Worm (Caenorhabditis elegans) whole organism, L4 larva: ENCODE data around the gene F47G3.1.

Experiments
- F26F4.8 ChIP-seq: fragments of 200-800 bp; sonication (Bioruptor generic); conservative IDR thresholded peaks from 2 replicates; pipeline ENCODE4 v1.3.6; 2022; ENCODE audit warnings: missing genetic modification characterization, missing compliant biosample characterization
- F37D6.2 ChIP-seq: sonication (generic microtip); optimal IDR thresholded peaks from 2 replicates; lab custom pipeline; 2016; ENCODE audit warnings: mild to moderate bottlenecking, missing genetic modification characterization, missing compliant biosample characterization
- F44E2.7 ChIP-seq: fragments of 200-800 bp; sonication (Bioruptor generic); IDR thresholded peaks from 2 replicates; pipeline ENCODE4 v2.1.2; 2022; ENCODE audit warnings: missing genetic modification characterization, missing compliant biosample characterization
- Y48G9A.11 ChIP-seq: fragments of 200-800 bp; sonication (Bioruptor generic); IDR thresholded peaks from 2 replicates; pipeline ENCODE4 v1.3.6; 2022; ENCODE audit warnings: missing genetic modification reagents, missing genetic modification characterization, missing compliant biosample characterization
- aly-2 ChIP-seq: sonication (generic microtip); optimal IDR thresholded peaks from 2 replicates; lab custom pipeline; 2018; ENCODE audit warnings: missing biosample characterization, missing genetic modification characterization
- arid-1 ChIP-seq: fragments of 200-800 bp; sonication (Bioruptor generic); conservative IDR thresholded peaks from 2 replicates; pipeline ENCODE4 v1.3.6; 2022; ENCODE audit warnings: missing genetic modification reagents, missing genetic modification characterization, missing compliant biosample characterization
- attf-4 ChIP-seq: sonication (generic microtip); optimal IDR thresholded peaks from 3 replicates; lab custom pipeline; 2017; ENCODE audit warnings: missing biosample characterization, missing genetic modification characterization
- ceh-44 ChIP-seq: fragments of 200-800 bp; sonication (Bioruptor generic); IDR thresholded peaks from 2 replicates; pipeline ENCODE4 v1.3.6; 2022; ENCODE audit warnings: missing genetic modification reagents, missing genetic modification characterization, missing compliant biosample characterization
- ctbp-1 ChIP-seq: fragments of 200-800 bp; sonication (Bioruptor generic); IDR thresholded peaks from 2 replicates; pipeline ENCODE4 v1.3.6; 2022; ENCODE audit warnings: missing genetic modification reagents, missing genetic modification characterization, missing compliant biosample characterization
- daf-16 ChIP-seq, 3 experiments: sonication (generic microtip); optimal IDR thresholded peaks; 2 replicates each; lab custom pipeline; 2016 to 2017; ENCODE audit warnings: missing genetic modification characterization in 3 of 3, missing genetic modification reagents in 3 of 3, mild to moderate bottlenecking in 2 of 3, missing compliant biosample characterization in 2 of 3, missing biosample characterization in 1 of 3, moderate library complexity in 1 of 3
- daf-19 ChIP-seq: fragments of 200-800 bp; sonication (Bioruptor generic); conservative IDR thresholded peaks from 2 replicates; pipeline ENCODE4 v1.3.6; 2022; ENCODE audit warnings: missing genetic modification characterization, missing compliant biosample characterization
- dmd-6 ChIP-seq: fragments of 200-800 bp; sonication (Bioruptor generic); IDR thresholded peaks from 2 replicates; pipeline ENCODE4 v1.3.6; 2022; ENCODE audit warnings: missing genetic modification reagents, missing genetic modification characterization, missing compliant biosample characterization
- dmd-8 ChIP-seq: fragments of 200-800 bp; sonication (Bioruptor generic); IDR thresholded peaks from 2 replicates; pipeline ENCODE4 v1.3.6; 2022; ENCODE audit warnings: missing genetic modification characterization, missing compliant biosample characterization
- dmd-9 ChIP-seq: fragments of 200-800 bp; sonication (Bioruptor generic); IDR thresholded peaks from 2 replicates; pipeline ENCODE4 v1.3.6; 2022; ENCODE audit warnings: missing genetic modification reagents, missing genetic modification characterization, missing compliant biosample characterization
- dve-1 ChIP-seq: sonication (generic microtip); optimal IDR thresholded peaks from 2 replicates; lab custom pipeline; 2017; ENCODE audit warnings: antibody characterized with exemption, mild to moderate bottlenecking, missing genetic modification characterization, missing compliant biosample characterization; ENCODE audit not compliant: insufficient read depth
- egl-27 ChIP-seq: sonication (generic microtip); optimal IDR thresholded peaks from 3 replicates; lab custom pipeline; 2017; ENCODE audit warnings: missing biosample characterization, missing genetic modification reagents, missing genetic modification characterization
- egl-43 ChIP-seq: fragments of 200-800 bp; sonication (Bioruptor generic); IDR thresholded peaks from 2 replicates; pipeline ENCODE4 v1.3.6; 2022; ENCODE audit warnings: missing genetic modification reagents, missing genetic modification characterization, missing compliant biosample characterization
- fkh-10 ChIP-seq: fragments of 150-350 bp; optimal IDR thresholded peaks from 2 replicates; lab custom pipeline; 2014; ENCODE audit warnings: missing biosample characterization, missing genetic modification reagents, missing genetic modification characterization
- fos-1 ChIP-seq: fragments of 150-350 bp; optimal IDR thresholded peaks from 2 replicates; lab custom pipeline; 2014; ENCODE audit warnings: missing biosample characterization, missing genetic modification characterization
- gei-8 ChIP-seq: fragments of 200-800 bp; sonication (Bioruptor generic); optimal IDR thresholded peaks from 2 replicates; lab custom pipeline; 2018; ENCODE audit warnings: mild to moderate bottlenecking, missing genetic modification characterization, missing compliant biosample characterization
- hlh-11 ChIP-seq: fragments of 200-800 bp; sonication (Bioruptor generic); optimal IDR thresholded peaks from 2 replicates; lab custom pipeline; 2018; ENCODE audit warnings: mild to moderate bottlenecking, missing genetic modification characterization, missing compliant biosample characterization
- hlh-30 ChIP-seq: sonication (generic microtip); optimal IDR thresholded peaks from 2 replicates; lab custom pipeline; 2017; ENCODE audit warnings: antibody characterized with exemption, mild to moderate bottlenecking, missing genetic modification characterization, missing compliant biosample characterization; ENCODE audit not compliant: insufficient read depth
- hmg-1.1 ChIP-seq: fragments of 200-800 bp; sonication (Bioruptor generic); IDR thresholded peaks from 2 replicates; pipeline ENCODE4 v1.3.6; 2022; ENCODE audit warnings: missing genetic modification reagents, missing genetic modification characterization, missing compliant biosample characterization
- lin-1 ChIP-seq: fragments of 200-800 bp; sonication (Bioruptor generic); IDR thresholded peaks from 2 replicates; pipeline ENCODE4 v1.3.6; 2022; ENCODE audit warnings: missing genetic modification reagents, missing genetic modification characterization, missing compliant biosample characterization
- madf-9 ChIP-seq: fragments of 200-800 bp; sonication (Bioruptor generic); conservative IDR thresholded peaks from 2 replicates; pipeline ENCODE4 v1.3.6; 2022; ENCODE audit warnings: missing genetic modification reagents, missing genetic modification characterization, missing compliant biosample characterization
- mdl-1 ChIP-seq, 2 experiments: fragments of 150-350 bp in 1 of 2; sonication (generic microtip) in 1 of 2; optimal IDR thresholded peaks; 2 replicates each; lab custom pipeline; 2014 to 2017; ENCODE audit warnings: missing biosample characterization in 2 of 2, missing genetic modification characterization in 2 of 2
- mes-2 ChIP-seq: sonication (generic microtip); optimal IDR thresholded peaks from 2 replicates; lab custom pipeline; 2016; ENCODE audit warnings: missing genotype, mild to moderate bottlenecking, missing genetic modification characterization, missing compliant biosample characterization; ENCODE audit not compliant: poor library complexity, severe bottlenecking
- mxl-3 ChIP-seq: fragments of 200-800 bp; sonication (Bioruptor generic); optimal IDR thresholded peaks from 2 replicates; lab custom pipeline; 2018; ENCODE audit warnings: mild to moderate bottlenecking, missing genetic modification characterization, missing compliant biosample characterization
- nhr-102 ChIP-seq: sonication (generic microtip); optimal IDR thresholded peaks from 2 replicates; lab custom pipeline; 2016; ENCODE audit warnings: mild to moderate bottlenecking, missing genetic modification characterization, moderate library complexity, missing compliant biosample characterization
- nhr-111 ChIP-seq: fragments of 200-800 bp; sonication (Bioruptor generic); optimal IDR thresholded peaks from 2 replicates; lab custom pipeline; 2018; ENCODE audit warnings: mild to moderate bottlenecking, missing genetic modification characterization, missing compliant biosample characterization
- nhr-237 ChIP-seq: sonication (generic microtip); optimal IDR thresholded peaks from 2 replicates; lab custom pipeline; 2017; ENCODE audit warnings: missing biosample characterization, missing genetic modification characterization
- nhr-25 ChIP-seq: sonication (generic microtip); optimal IDR thresholded peaks from 2 replicates; lab custom pipeline; 2017; ENCODE audit warnings: missing genetic modification characterization, mild to moderate bottlenecking, missing compliant biosample characterization, antibody characterized with exemption, moderate library complexity, borderline replicate concordance; ENCODE audit not compliant: insufficient read depth
- nhr-28 ChIP-seq: fragments of 150-350 bp; optimal IDR thresholded peaks from 2 replicates; lab custom pipeline; 2014; ENCODE audit warnings: missing biosample characterization, missing genetic modification characterization
- nhr-42 ChIP-seq: fragments of 200-800 bp; sonication (Bioruptor generic); IDR thresholded peaks from 2 replicates; pipeline ENCODE4 v1.3.6; 2022; ENCODE audit warnings: missing genetic modification characterization, missing compliant biosample characterization
- nhr-6 ChIP-seq: fragments of 150-350 bp; optimal IDR thresholded peaks from 2 replicates; lab custom pipeline; 2014; ENCODE audit warnings: missing biosample characterization, missing genetic modification characterization
- nhr-76 ChIP-seq: fragments of 150-350 bp; optimal IDR thresholded peaks from 2 replicates; lab custom pipeline; 2014; ENCODE audit warnings: missing biosample characterization, missing genetic modification characterization
- nhr-77 ChIP-seq: fragments of 150-350 bp; optimal IDR thresholded peaks from 2 replicates; lab custom pipeline; 2014; ENCODE audit warnings: missing biosample characterization, missing genetic modification characterization
- php-3 ChIP-seq: fragments of 200-800 bp; sonication (Bioruptor generic); IDR thresholded peaks from 2 replicates; pipeline ENCODE4 v1.3.6; 2022; ENCODE audit warnings: missing genetic modification reagents, missing genetic modification characterization, missing compliant biosample characterization
- pqm-1 ChIP-seq: sonication (generic microtip); optimal IDR thresholded peaks from 2 replicates; lab custom pipeline; 2017; ENCODE audit warnings: missing biosample characterization, missing genetic modification characterization
- sdz-12 ChIP-seq: fragments of 200-800 bp; sonication (Bioruptor generic); optimal IDR thresholded peaks from 2 replicates; lab custom pipeline; 2018; ENCODE audit warnings: mild to moderate bottlenecking, missing genetic modification characterization, missing compliant biosample characterization
- snpc-1.2 ChIP-seq: fragments of 200-800 bp; sonication (Bioruptor generic); IDR thresholded peaks from 2 replicates; pipeline ENCODE4 v1.3.6; 2022; ENCODE audit warnings: missing genetic modification reagents, missing genetic modification characterization, missing compliant biosample characterization
- spr-3 ChIP-seq: fragments of 200-800 bp; sonication (Bioruptor generic); optimal IDR thresholded peaks from 2 replicates; lab custom pipeline; 2018; ENCODE audit warnings: mild to moderate bottlenecking, missing genetic modification characterization, missing compliant biosample characterization
- tag-97 ChIP-seq: fragments of 200-800 bp; sonication (Bioruptor generic); IDR thresholded peaks from 2 replicates; pipeline ENCODE4 v1.3.6; 2022; ENCODE audit warnings: missing genetic modification characterization, missing compliant biosample characterization
- tra-1 ChIP-seq: fragments of 200-800 bp; sonication (Bioruptor generic); IDR thresholded peaks from 2 replicates; pipeline ENCODE4 v1.3.6; 2022; ENCODE audit warnings: missing genetic modification reagents, missing genetic modification characterization, missing compliant biosample characterization
- vab-7 ChIP-seq: fragments of 200-800 bp; sonication (Bioruptor generic); IDR thresholded peaks from 2 replicates; pipeline ENCODE4 v1.3.6; 2022; ENCODE audit warnings: missing genetic modification reagents, missing genetic modification characterization, missing compliant biosample characterization
- zfp-2 ChIP-seq: sonication (generic microtip); optimal IDR thresholded peaks from 2 replicates; lab custom pipeline; 2016; ENCODE audit warnings: mild to moderate bottlenecking, missing genetic modification characterization, missing compliant biosample characterization
- ztf-7 ChIP-seq: fragments of 150-350 bp; optimal IDR thresholded peaks from 2 replicates; lab custom pipeline; 2014; ENCODE audit warnings: missing biosample characterization, missing genetic modification characterization

Gene F47G3.1

DNA sequence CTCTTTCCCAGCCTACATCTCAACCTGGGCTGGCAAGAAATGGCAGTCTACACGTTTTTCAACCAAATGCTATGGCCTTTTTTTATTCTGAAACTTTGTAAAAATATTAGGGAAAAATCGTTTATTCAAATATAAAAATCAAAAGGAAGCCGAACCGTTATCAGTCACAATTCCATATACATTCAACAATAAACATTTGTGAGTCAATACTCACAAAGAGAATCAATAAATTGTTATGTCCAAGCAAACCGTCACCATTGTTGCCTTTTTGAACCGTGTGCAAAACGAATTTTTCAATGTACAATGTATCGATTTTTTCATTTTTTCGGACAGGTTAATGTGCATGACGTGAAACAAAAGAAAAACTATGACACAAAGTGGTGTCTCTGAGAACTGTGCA, 16.5 kb upstream of the F47G3.1 start (continued):
- TF ChIP-seq hmg-1.1 (GFP tag; lab: Robert Waterston, UW) (no peak), mdl-1 (tag; optimal IDR thresholded peaks at IDR 0.05; lab: Kevin White, UChicago) (no peak), nhr-237 (no peak)
- TF ChIP-seq, all 104 proteins: peak for 3

DNA sequence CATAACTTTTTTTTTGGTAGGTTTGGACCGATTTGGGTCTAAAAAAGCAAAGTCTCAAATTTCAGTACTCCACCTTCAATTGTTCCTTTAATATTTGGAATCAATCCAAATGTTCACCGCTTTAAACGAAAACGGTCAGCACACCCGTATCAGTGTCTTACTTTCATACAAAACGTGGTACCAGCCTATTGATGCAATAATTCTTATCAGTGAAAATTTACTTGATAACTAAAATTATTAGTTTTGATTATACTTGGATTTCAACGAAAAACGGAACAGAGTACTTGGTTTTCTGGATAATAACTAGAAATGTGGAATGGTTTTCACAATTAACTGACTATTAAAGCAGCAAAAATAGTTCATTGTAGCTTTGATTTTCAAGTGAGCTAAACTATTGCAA, 14.9 kb upstream of the F47G3.1 start:
- TF ChIP-seq nhr-25 (tag; lab: Kevin White, UChicago) (no peak), pqm-1 (tag; lab: Kevin White, UChicago) (peak; percentile 82), mes-2 (tag; lab: Kevin White, UChicago) (peak; percentile 3), F37D6.2 (tag; lab: Kevin White, UChicago) (no peak), dmd-9 (GFP tag; lab: Robert Waterston, UW) (no peak), nhr-28 (tag; lab: Kevin White, UChicago) (peak; percentile 54), egl-43 (GFP tag; lab: Robert Waterston, UW) (no peak), vab-7 (GFP tag; lab: Robert Waterston, UW) (no peak), php-3 (GFP tag; lab: Robert Waterston, UW) (peak; percentile 43; the same call in 1 of the 2 replicates), dve-1 (tag; lab: Kevin White, UChicago) (peak; percentile 39), mxl-3 (peak; percentile 38), daf-16 (GFP tag; optimal IDR thresholded peaks at IDR 0.05; lab: Kevin White, UChicago) (no peak), daf-16 (tag; optimal IDR thresholded peaks at IDR 0.05; lab: Kevin White, UChicago) (peak; percentile 72), egl-27 (tag; lab: Kevin White, UChicago) (no peak), aly-2 (no peak), ceh-44 (no peak), nhr-42 (no peak), hlh-11 (tag; lab: Kevin White, UChicago) (peak; percentile 38)
- TF ChIP-seq, all 104 proteins: peak for 8

DNA sequence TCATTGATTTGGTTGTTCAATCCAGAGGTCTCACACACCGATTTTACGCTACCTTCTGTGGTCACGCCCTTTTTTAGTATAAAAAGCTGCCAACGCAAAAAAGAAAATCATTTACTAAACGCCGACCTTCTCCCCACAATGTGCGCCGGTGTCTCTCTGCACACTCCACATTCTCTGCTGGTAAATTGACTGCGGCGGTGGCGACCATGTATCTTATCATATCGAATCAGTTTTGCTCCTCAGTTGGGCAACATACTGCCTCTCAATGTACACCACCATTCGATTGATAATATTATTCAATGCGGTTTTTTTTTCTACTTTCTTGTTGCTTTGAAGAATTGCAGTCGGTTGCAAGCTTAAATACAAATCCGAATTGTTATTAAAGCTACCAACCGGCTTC, 13.4 kb upstream of the F47G3.1 start:
- TF ChIP-seq ctbp-1 (no peak), attf-4 (tag; lab: Kevin White, UChicago) (no peak), F44E2.7 (GFP tag; lab: Robert Waterston, UW) (no peak), mes-2 (tag; lab: Kevin White, UChicago) (peak; percentile 61), mxl-3 (peak; percentile 52), daf-16 (GFP tag; optimal IDR thresholded peaks at IDR 0.05; lab: Kevin White, UChicago) (no peak), daf-16 (tag; optimal IDR thresholded peaks at IDR 0.05; lab: Kevin White, UChicago) (peak; percentile 82), nhr-102 (tag; lab: Kevin White, UChicago) (no peak), pqm-1 (tag; lab: Kevin White, UChicago) (peak; percentile 78), fos-1 (tag; lab: Kevin White, UChicago) (no peak), nhr-76 (tag; lab: Kevin White, UChicago) (no peak), zfp-2 (tag; lab: Kevin White, UChicago) (no peak), hlh-30 (tag; lab: Kevin White, UChicago) (peak; percentile 41), tra-1 (GFP tag; lab: Robert Waterston, UW) (no peak), madf-9 (no peak), fkh-10 (GFP tag; lab: Kevin White, UChicago) (no peak), snpc-1.2 (GFP tag; lab: Robert Waterston, UW) (no peak), dmd-8 (GFP tag; lab: Robert Waterston, UW) (no peak), lin-1 (GFP tag; lab: Robert Waterston, UW) (no peak), ztf-7 (no peak), nhr-111 (GFP tag; lab: Kevin White, UChicago) (no peak), vab-7 (GFP tag; lab: Robert Waterston, UW) (no peak), tag-97 (GFP tag; lab: Robert Waterston, UW) (no peak), F26F4.8 (no peak), dmd-6 (GFP tag; lab: Robert Waterston, UW) (peak; percentile 59), nhr-77 (tag; lab: Kevin White, UChicago) (peak; percentile 21), sdz-12 (no peak), gei-8 (GFP tag; lab: Kevin White, UChicago) (no peak), spr-3 (GFP tag; lab: Kevin White, UChicago) (no peak), Y48G9A.11 (GFP tag; lab: Robert Waterston, UW) (no peak), daf-19 (GFP tag; lab: Robert Waterston, UW) (no peak), arid-1 (GFP tag; lab: Robert Waterston, UW) (no peak), nhr-6 (tag; lab: Kevin White, UChicago) (peak; percentile 46)
